Fruit fly (Drosophila melanogaster) whole organism, embryonic: Measurements from ENCODE around the gene CG31675.
A peak's percentile ranks its signal among the peaks of the same experiment; 100 is the strongest.

Source experiments
- CG10543 ChIP-seq: fragments of 200-800 bp; sonication (Bioruptor generic); optimal IDR thresholded peaks from 3 replicates; lab custom pipeline; 2017; ENCODE audit warnings: missing biosample characterization, mild to moderate bottlenecking, missing genetic modification characterization, moderate library complexity
- CG10979 ChIP-seq: fragments of 200-800 bp; sonication (Bioruptor generic); optimal IDR thresholded peaks from 2 replicates; lab custom pipeline; 2018; ENCODE audit warnings: missing biosample characterization, mild to moderate bottlenecking, missing genetic modification characterization, moderate library complexity
- CG12104 ChIP-seq: fragments of 200-800 bp; sonication (Bioruptor generic); optimal IDR thresholded peaks from 3 replicates; lab custom pipeline; 2016; ENCODE audit warnings: missing biosample characterization, missing genetic modification characterization
- CG14441 ChIP-seq: fragments of 200-800 bp; sonication (Bioruptor generic); IDR thresholded peaks from 2 replicates; pipeline ENCODE4 v1.3.6; 2022; ENCODE audit warnings: missing biosample characterization, missing genetic modification characterization
- CG14710 ChIP-seq: fragments of 200-800 bp; sonication (Bioruptor generic); optimal IDR thresholded peaks from 3 replicates; lab custom pipeline; 2019; ENCODE audit warnings: missing biosample characterization, mild to moderate bottlenecking, missing genetic modification characterization, moderate library complexity
- CG15514 ChIP-seq: fragments of 200-800 bp; sonication (Bioruptor generic); optimal IDR thresholded peaks from 3 replicates; lab custom pipeline; 2017; ENCODE audit warnings: missing biosample characterization, missing genetic modification characterization, mild to moderate bottlenecking, moderate library complexity, missing genetic modification reagents
- CG16863 ChIP-seq: fragments of 200-800 bp; sonication (Bioruptor generic); optimal IDR thresholded peaks from 3 replicates; lab custom pipeline; 2016; ENCODE audit warnings: missing biosample characterization, missing genetic modification characterization
- CG17328 ChIP-seq: fragments of 200-800 bp; sonication (Bioruptor generic); IDR thresholded peaks from 2 replicates; pipeline ENCODE4 v1.3.6; 2022; ENCODE audit warnings: missing biosample characterization, missing genetic modification characterization
- CG17802 ChIP-seq: fragments of 200-800 bp; sonication (Bioruptor generic); optimal IDR thresholded peaks from 2 replicates; lab custom pipeline; 2018; ENCODE audit warnings: missing biosample characterization, mild to moderate bottlenecking, missing genetic modification characterization, moderate library complexity
- CG18011 ChIP-seq: fragments of 200-800 bp; sonication (Bioruptor generic); optimal IDR thresholded peaks from 2 replicates; lab custom pipeline; 2017; ENCODE audit warnings: missing biosample characterization, missing genetic modification characterization, mild to moderate bottlenecking, moderate library complexity, missing genotype
- CG18262 ChIP-seq: fragments of 200-800 bp; optimal IDR thresholded peaks from 3 replicates; lab custom pipeline; 2019; ENCODE audit warnings: missing biosample characterization, mild to moderate bottlenecking, missing genetic modification characterization, moderate library complexity
- CG2875 ChIP-seq: fragments of 200-800 bp; sonication (Bioruptor generic); optimal IDR thresholded peaks from 2 replicates; lab custom pipeline; 2017; ENCODE audit warnings: missing biosample characterization, mild to moderate bottlenecking, missing genetic modification characterization, missing genetic modification reagents
- CG30020 ChIP-seq: fragments of 200-800 bp; optimal IDR thresholded peaks from 2 replicates; lab custom pipeline; 2019; ENCODE audit warnings: missing biosample characterization, mild to moderate bottlenecking, missing genetic modification characterization, moderate library complexity
- CG3065 ChIP-seq: fragments of 200-800 bp; sonication (Bioruptor generic); optimal IDR thresholded peaks from 2 replicates; lab custom pipeline; 2016; ENCODE audit warnings: missing biosample characterization, missing genetic modification characterization
- CG34422 ChIP-seq: fragments of 200-800 bp; sonication (Bioruptor generic); IDR thresholded peaks from 3 replicates; pipeline ENCODE4 v1.3.6; 2022; ENCODE audit warnings: missing biosample characterization, missing genetic modification characterization
- CG4282 ChIP-seq: fragments of 200-800 bp; sonication (Bioruptor generic); optimal IDR thresholded peaks from 2 replicates; lab custom pipeline; 2016; ENCODE audit warnings: missing biosample characterization, missing genetic modification characterization
- CG4424 ChIP-seq: fragments of 200-800 bp; sonication (Bioruptor generic); optimal IDR thresholded peaks from 3 replicates; lab custom pipeline; 2016; ENCODE audit warnings: missing biosample characterization, missing genetic modification characterization
- CG4730 ChIP-seq: fragments of 200-800 bp; sonication (Bioruptor generic); IDR thresholded peaks from 2 replicates; pipeline ENCODE4 v1.3.6; 2022; ENCODE audit warnings: missing biosample characterization, missing genetic modification characterization
- CG6689 ChIP-seq: fragments of 200-800 bp; sonication (Bioruptor generic); IDR thresholded peaks from 2 replicates; pipeline ENCODE4 v1.3.6; 2022; ENCODE audit warnings: missing biosample characterization, missing genetic modification characterization
- CG7839 ChIP-seq: fragments of 200-800 bp; sonication (Bioruptor generic); optimal IDR thresholded peaks from 3 replicates; lab custom pipeline; 2018; ENCODE audit warnings: missing biosample characterization, mild to moderate bottlenecking, missing genetic modification characterization, moderate library complexity
- ERR ChIP-seq: fragments of 200-800 bp; sonication (Bioruptor generic); optimal IDR thresholded peaks from 2 replicates; lab custom pipeline; 2016; ENCODE audit warnings: missing biosample characterization, missing genetic modification characterization
- Fer1 ChIP-seq: fragments of 200-800 bp; sonication (Bioruptor generic); optimal IDR thresholded peaks from 2 replicates; lab custom pipeline; 2017; ENCODE audit warnings: missing biosample characterization, mild to moderate bottlenecking, missing genetic modification characterization
- HLHmδ ChIP-seq: fragments of 200-800 bp; sonication (Bioruptor generic); optimal IDR thresholded peaks from 2 replicates; lab custom pipeline; 2018; ENCODE audit warnings: missing biosample characterization, mild to moderate bottlenecking, missing genetic modification characterization, moderate library complexity
- Hand ChIP-seq: fragments of 200-800 bp; sonication (Bioruptor generic); optimal IDR thresholded peaks from 2 replicates; lab custom pipeline; 2017; ENCODE audit warnings: mild to moderate bottlenecking, missing biosample characterization, missing genetic modification reagents, missing genetic modification characterization
- Hmx ChIP-seq: fragments of 200-800 bp; sonication (Bioruptor generic); optimal IDR thresholded peaks from 2 replicates; lab custom pipeline; 2016; ENCODE audit warnings: missing biosample characterization, missing genetic modification characterization
- Lhr ChIP-seq: fragments of 200-800 bp; sonication (Bioruptor generic); optimal IDR thresholded peaks from 3 replicates; lab custom pipeline; 2017; ENCODE audit warnings: mild to moderate bottlenecking, missing biosample characterization, missing genetic modification reagents, missing genetic modification characterization
- Med ChIP-seq: fragments of 200-800 bp; sonication (Bioruptor generic); peaks from one replicate; lab custom pipeline; 2016; ENCODE audit warnings: missing biosample characterization, missing genetic modification characterization, mild to moderate bottlenecking, inconsistent platforms, moderate library complexity
- NFAT ChIP-seq: fragments of 200-800 bp; sonication (Bioruptor generic); IDR thresholded peaks from 2 replicates; pipeline ENCODE4 v1.3.6; 2022; ENCODE audit warnings: missing biosample characterization, missing genetic modification characterization
- Ptx1 ChIP-seq: fragments of 200-800 bp; sonication (Bioruptor generic); IDR thresholded peaks from 2 replicates; pipeline ENCODE4 v1.3.6; 2022; ENCODE audit warnings: missing biosample characterization, missing genetic modification characterization
- abd-A ChIP-seq: fragments of 200-800 bp; sonication (Bioruptor generic); optimal IDR thresholded peaks from 3 replicates; lab custom pipeline; 2019; ENCODE audit warnings: missing biosample characterization, mild to moderate bottlenecking, missing genetic modification characterization, moderate library complexity
- ara ChIP-seq: fragments of 200-800 bp; sonication (Bioruptor generic); IDR thresholded peaks from 2 replicates; pipeline ENCODE4 v1.3.6; 2022; ENCODE audit warnings: missing biosample characterization, missing genetic modification characterization
- ash1 ChIP-seq: fragments of 200-800 bp; sonication (Bioruptor generic); optimal IDR thresholded peaks from 2 replicates; lab custom pipeline; 2018; ENCODE audit warnings: missing biosample characterization, mild to moderate bottlenecking, missing genetic modification characterization
- bowl ChIP-seq: fragments of 200-800 bp; sonication (Bioruptor generic); IDR thresholded peaks from 2 replicates; pipeline ENCODE4 v1.3.6; 2022; ENCODE audit warnings: missing biosample characterization, missing genetic modification characterization
- bsh ChIP-seq, 2 experiments: fragments of 200-800 bp; sonication (Bioruptor generic); optimal IDR thresholded peaks; 2 replicates each; lab custom pipeline; 2017 to 2018; ENCODE audit warnings: mild to moderate bottlenecking in 2 of 2, missing biosample characterization in 2 of 2, missing genetic modification characterization in 2 of 2, moderate library complexity in 1 of 2
- chinmo ChIP-seq: fragments of 200-800 bp; sonication (Bioruptor generic); IDR thresholded peaks from 4 replicates; pipeline ENCODE4 v1.3.6; 2022; ENCODE audit warnings: missing biosample characterization, missing genetic modification characterization; ENCODE audit not compliant: partially characterized antibody
- ci ChIP-seq: fragments of 200-800 bp; sonication (Bioruptor generic); IDR thresholded peaks from 3 replicates; pipeline ENCODE4 v1.3.6; 2022; ENCODE audit warnings: missing biosample characterization, missing genetic modification characterization
- ftz-f1 ChIP-seq: fragments of 200-800 bp; sonication (Bioruptor generic); optimal IDR thresholded peaks from 2 replicates; lab custom pipeline; 2016; ENCODE audit warnings: missing biosample characterization, missing genetic modification characterization
- hkb ChIP-seq, 2 experiments: fragments of 200-800 bp in 1 of 2; fragments of >200 bp in 1 of 2; sonication (Bioruptor generic) in 1 of 2; IDR thresholded peaks in 1 of 2; optimal IDR thresholded peaks in 1 of 2; 2 replicates each; pipeline versions ENCODE4 v1.3.6 to Lab custom; 2017 to 2022; ENCODE audit warnings: missing biosample characterization in 1 of 2, missing genetic modification characterization in 1 of 2
- ind ChIP-seq: fragments of 200-800 bp; sonication (Bioruptor generic); optimal IDR thresholded peaks from 3 replicates; lab custom pipeline; 2016; ENCODE audit warnings: missing biosample characterization, missing genetic modification characterization
- odd ChIP-seq: fragments of 200-800 bp; sonication (Bioruptor generic); optimal IDR thresholded peaks from 2 replicates; lab custom pipeline; 2017; ENCODE audit warnings: missing biosample characterization, mild to moderate bottlenecking, missing genetic modification characterization
- otp ChIP-seq: fragments of 200-800 bp; sonication (Bioruptor generic); IDR thresholded peaks from 3 replicates; pipeline ENCODE4, ENCODE4 v1.3.6; 2022; ENCODE audit warnings: missing biosample characterization, missing genetic modification characterization
- phol ChIP-seq: fragments of 200-800 bp; sonication (Bioruptor generic); optimal IDR thresholded peaks from 3 replicates; lab custom pipeline; 2018; ENCODE audit warnings: missing biosample characterization, mild to moderate bottlenecking, missing genetic modification characterization, moderate library complexity
- sug ChIP-seq: fragments of 200-800 bp; optimal IDR thresholded peaks from 2 replicates; lab custom pipeline; 2019; ENCODE audit warnings: missing biosample characterization, mild to moderate bottlenecking, missing genetic modification characterization, moderate library complexity
- tna ChIP-seq: fragments of 200-800 bp; sonication (Bioruptor generic); IDR thresholded peaks from 2 replicates; pipeline ENCODE4 v1.3.6; 2022; ENCODE audit warnings: missing biosample characterization, missing genetic modification characterization; ENCODE audit not compliant: partially characterized antibody
- wdn ChIP-seq: fragments of 200-800 bp; sonication (Bioruptor generic); IDR thresholded peaks from 2 replicates; pipeline ENCODE4 v1.3.6; 2022; ENCODE audit warnings: missing biosample characterization, missing genetic modification characterization
- yki ChIP-seq: fragments of >200 bp; optimal IDR thresholded peaks from 3 replicates; lab custom pipeline; 2018
- z ChIP-seq: fragments of 200-800 bp; sonication (Bioruptor generic); IDR thresholded peaks from 3 replicates; pipeline ENCODE4 v1.3.6; 2022; ENCODE audit warnings: missing biosample characterization, missing genetic modification characterization
- zen2 ChIP-seq: fragments of 200-800 bp; sonication (Bioruptor generic); IDR thresholded peaks from 3 replicates; pipeline ENCODE4 v1.3.6; 2022; ENCODE audit warnings: missing biosample characterization, missing genetic modification characterization; ENCODE audit not compliant: partially characterized antibody

Gene CG31675

dm6 chr2L:20821249-20822024 lies 46.1 kb upstream of the CG31675 start:
- TF ChIP-seq CG10979 (peak; percentile 32), Lhr (peak; percentile 23), wdn (GFP tag; lab: Robert Waterston, UW) (no peak), CG34422 (GFP tag; lab: Robert Waterston, UW) (peak; percentile 40; the same call in 1 of the 3 replicates), CG18262 (tag; lab: Kevin White, UChicago) (peak; percentile 14), CG15514 (GFP tag; lab: Kevin White, UChicago) (no peak), CG4730 (GFP tag; lab: Robert Waterston, UW) (no peak), CG3065 (GFP tag; lab: Kevin White, UChicago) (no peak), CG2875 (GFP tag; lab: Kevin White, UChicago) (no peak), ci (GFP tag; lab: Robert Waterston, UW) (peak; percentile 66; the same call in 2 of the 3 replicates), NFAT (GFP tag; lab: Robert Waterston, UW) (no peak), CG18011 (GFP tag; lab: Kevin White, UChicago) (no peak), CG7839 (tag; lab: Kevin White, UChicago) (no peak), tna (GFP tag; lab: Robert Waterston, UW) (peak; percentile 44; the same call in 1 of the 2 replicates), CG30020 (tag; lab: Kevin White, UChicago) (no peak), ash1 (GFP tag; lab: Kevin White, UChicago) (no peak), CG17802 (tag; lab: Kevin White, UChicago) (peak; percentile 94), Fer1 (peak; percentile 56), otp (peak; percentile 47; the same call in 1 of the 3 replicates), CG14441 (GFP tag; lab: Robert Waterston, UW) (no peak), HLHmδ (GFP tag; lab: Kevin White, UChicago) (peak; percentile 23), abd-A (tag; lab: Kevin White, UChicago) (peak; percentile 97), CG17328 (GFP tag; lab: Robert Waterston, UW) (peak; percentile 33; the same call in 1 of the 2 replicates), Ptx1 (no peak), zen2 (GFP tag; lab: Robert Waterston, UW) (peak; percentile 56; the same call in 2 of the 3 replicates), sug (peak; percentile 56), CG4282 (GFP tag; lab: Kevin White, UChicago) (no peak), CG12104 (no peak), Med (GFP tag; lab: Kevin White, UChicago) (peak; percentile 87), odd (GFP tag; lab: Kevin White, UChicago) (no peak), chinmo (GFP tag; lab: Robert Waterston, UW) (peak; percentile 82; the same call in 3 of the 4 replicates), bsh (GFP tag; optimal IDR thresholded peaks at IDR 0.05; lab: Kevin White, UChicago) (no peak), Hand (GFP tag; lab: Kevin White, UChicago) (no peak), ara (GFP tag; lab: Robert Waterston, UW) (no peak), phol (tag; lab: Kevin White, UChicago) (peak; percentile 5), bowl (GFP tag; lab: Robert Waterston, UW) (no peak), z (GFP tag; lab: Robert Waterston, UW) (peak; percentile 52; the same call in 2 of the 3 replicates), CG14710 (peak; percentile 11), ftz-f1 (peak; percentile 76), Hmx (GFP tag; lab: Kevin White, UChicago) (no peak), CG16863 (GFP tag; lab: Kevin White, UChicago) (no peak), hkb (optimal IDR thresholded peaks at IDR 0.05; lab: Kevin White, UChicago) (no peak), hkb (GFP tag; IDR thresholded peaks at IDR 0.05; lab: Robert Waterston, UW) (no peak), CG4424 (GFP tag; lab: Kevin White, UChicago) (peak; percentile 24), CG10543 (GFP tag; lab: Kevin White, UChicago) (peak; percentile 83), ind (GFP tag; lab: Kevin White, UChicago) (peak; percentile 5), ERR (GFP tag; lab: Kevin White, UChicago) (no peak), yki (lab: Kevin White, UChicago) (peak; percentile 80), CG6689 (GFP tag; lab: Robert Waterston, UW) (no peak)
